Fruit fly (Drosophila melanogaster) Kc167 (cell line): Measurements from ENCODE around the gene CG43339.

ENCODE experiments used
- Myc ChIP-seq: fragments of >200 bp; optimal IDR thresholded peaks from 2 replicates; lab custom pipeline; 2017; ENCODE audit warnings: missing external identifiers
- h ChIP-seq: fragments of >200 bp; optimal IDR thresholded peaks from 3 replicates; lab custom pipeline; 2018; ENCODE audit warnings: missing external identifiers
- insv ChIP-seq: fragments of >200 bp; optimal IDR thresholded peaks from 3 replicates; lab custom pipeline; 2018; ENCODE audit warnings: missing external identifiers
- psq ChIP-seq: fragments of >200 bp; optimal IDR thresholded peaks from 2 replicates; lab custom pipeline; 2017; ENCODE audit warnings: missing external identifiers
- ttk ChIP-seq: sonication (Bioruptor generic); optimal IDR thresholded peaks from 2 replicates; lab custom pipeline; 2017; ENCODE audit warnings: missing external identifiers

dm6 chr2L:18714086-18714485 lies 41.0 kb upstream of the CG43339 start:
- no peak for TF ChIP-seq psq (lab: Kevin White, UChicago)
- no peak for TF ChIP-seq h (lab: Kevin White, UChicago)
- no peak for TF ChIP-seq Myc
- no peak for TF ChIP-seq insv
- no peak for TF ChIP-seq ttk (lab: Kevin White, UChicago)
